Fruit fly (Drosophila melanogaster) whole organism, wandering third instar larva: ENCODE results near the gene Vha26.
A peak's percentile ranks its signal among the peaks of the same experiment; 100 is the strongest.

ENCODE experiments used
- N ChIP-seq: fragments of >200 bp; optimal IDR thresholded peaks from 2 replicates; lab custom pipeline; 2018; ENCODE audit warnings: missing biosample characterization, missing external identifiers, missing genetic modification characterization
- Sp1 ChIP-seq: fragments of 200-800 bp; sonication (Bioruptor generic); optimal IDR thresholded peaks from 3 replicates; lab custom pipeline; 2019; ENCODE audit warnings: missing biosample characterization, mild to moderate bottlenecking, missing genetic modification characterization, moderate library complexity

DNA sequence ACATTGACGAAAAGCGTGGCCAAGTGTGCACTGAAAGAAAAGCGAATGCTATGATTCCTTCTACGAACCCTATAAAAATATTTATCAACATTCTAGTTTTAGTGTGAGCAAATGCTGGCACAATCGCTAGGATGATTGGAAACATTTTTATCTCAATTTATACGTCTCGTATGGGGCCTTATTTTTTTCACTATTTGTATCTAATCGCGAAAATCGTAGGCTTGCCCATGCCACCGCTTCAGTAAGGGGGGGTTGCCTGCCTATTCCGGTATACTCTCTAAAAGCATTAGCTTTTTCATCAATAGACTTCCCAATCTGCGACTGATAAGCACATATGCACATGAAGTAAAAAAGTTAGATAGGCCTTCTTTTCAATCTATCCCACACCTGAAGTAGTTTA lies 25.9 kb upstream of the Vha26 start:
- TF ChIP-seq N (GFP tag; lab: Kevin White, UChicago) (no peak), Sp1 (GFP tag; lab: Kevin White, UChicago) (peak; percentile 74)
